Worm (Caenorhabditis elegans): Measurements from ENCODE around the gene timm-17B.1.

DNA sequence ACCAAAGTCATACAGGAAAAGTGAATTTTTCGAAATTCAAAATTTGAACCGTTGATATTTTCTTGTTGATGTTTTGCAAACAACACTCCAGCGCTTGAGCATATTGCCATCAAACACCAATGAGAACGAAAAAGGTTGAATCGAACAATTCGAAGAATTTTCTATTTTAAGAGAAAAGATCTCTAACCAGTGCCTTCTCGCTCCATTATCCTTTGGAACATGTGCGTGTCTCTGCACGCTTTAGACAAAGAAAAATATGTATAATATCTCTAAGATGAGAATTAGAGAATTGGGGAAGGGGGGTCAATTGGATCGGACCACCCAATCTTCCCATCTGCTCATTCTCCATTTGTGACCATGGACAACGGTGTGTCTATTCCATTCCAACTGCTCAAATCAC lies 18.6 kb upstream of the timm-17B.1 start, which contains the start of gene Y17G9B.2:
- TF ChIP-seq nhr-28 (tag; optimal IDR thresholded peaks at IDR 0.05) (no peak), skn-1 (tag; optimal IDR thresholded peaks at IDR 0.05) (no peak), efl-3 (GFP tag; optimal IDR thresholded peaks at IDR 0.05) (no peak), ama-1 (optimal IDR thresholded peaks at IDR 0.05) (no peak), lin-39 (tag; optimal IDR thresholded peaks at IDR 0.05) (no peak), elt-3 (tag; optimal IDR thresholded peaks at IDR 0.05) (no peak), tlp-1 (tag; optimal IDR thresholded peaks at IDR 0.05) (no peak), nhr-71 (tag; optimal IDR thresholded peaks at IDR 0.05) (no peak), hpl-2 (GFP tag; optimal IDR thresholded peaks at IDR 0.05) (no peak), nhr-77 (tag; optimal IDR thresholded peaks at IDR 0.05) (no peak), nhr-12 (tag; optimal IDR thresholded peaks at IDR 0.05) (no peak), isw-1 (GFP tag; IDR thresholded peaks at IDR 0.05) (no peak), nhr-90 (tag; optimal IDR thresholded peaks at IDR 0.05; ENCODE audit: poor library complexity) (no peak), unc-62 (GFP tag; optimal IDR thresholded peaks at IDR 0.05) (no peak)
